Worm (Caenorhabditis elegans) whole organism, mixed stage, embryonic: ENCODE data around the gene K07F5.12.

Source experiments
- cnd-1 ChIP-seq: fragments of 200-800 bp; sonication (Bioruptor generic); optimal IDR thresholded peaks from 2 replicates; lab custom pipeline; 2018; ENCODE audit warnings: mild to moderate bottlenecking, missing genetic modification characterization, missing compliant biosample characterization
- ztf-11 ChIP-seq: fragments of 150-350 bp; optimal IDR thresholded peaks from 2 replicates; lab custom pipeline; 2014; ENCODE audit warnings: missing biosample characterization, missing genetic modification characterization

- no peak for TF ChIP-seq ztf-11 (tag; lab: Kevin White, UChicago)
- no peak for TF ChIP-seq cnd-1
These were observed 9.2 kb upstream of the K07F5.12 start, which contains the start of gene K07F5.6 for ce11 chrIV:9846574-9846973.
